Worm (Caenorhabditis elegans) whole organism, L4/young adult: ENCODE results near the gene eif-2Bgamma.

ENCODE experiments used
- dao-5 ChIP-seq: sonication (generic microtip); optimal IDR thresholded peaks from 2 replicates; lab custom pipeline; 2016; ENCODE audit warnings: missing genotype, missing genetic modification characterization, moderate library complexity, missing compliant biosample characterization
- him-1 ChIP-seq: sonication (generic microtip); optimal IDR thresholded peaks from 2 replicates; lab custom pipeline; 2016; ENCODE audit warnings: missing genotype, missing genetic modification reagents, missing genetic modification characterization, missing compliant biosample characterization

DNA sequence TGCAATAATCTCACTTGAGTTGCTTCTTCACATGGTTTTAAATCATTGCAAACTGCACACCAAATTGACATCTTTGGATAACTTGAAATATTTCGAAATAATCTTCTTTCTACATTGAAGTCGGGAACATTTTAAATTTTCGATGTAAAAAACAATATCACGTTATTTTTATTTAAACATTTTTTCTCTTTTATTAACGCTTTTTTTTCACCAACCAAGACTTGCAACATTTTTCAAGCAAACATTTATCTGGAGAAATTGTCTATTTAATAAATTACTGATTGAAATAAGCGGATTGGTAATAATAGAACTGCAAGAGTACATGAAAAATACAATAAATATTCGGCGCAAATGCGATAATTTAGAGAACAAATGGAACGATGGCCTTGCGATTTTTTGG is 3.1 kb upstream of the eif-2Bgamma start, which contains the start of gene C15F1.5:
- TF ChIP-seq dao-5 (tag; lab: Kevin White, UChicago) (no peak), him-1 (tag; lab: Kevin White, UChicago) (no peak)
